Worm (Caenorhabditis elegans) whole organism, L2 larva: ENCODE measurements around the gene crn-4.

ENCODE experiments used
- aly-2 ChIP-seq: fragments of 150-350 bp; optimal IDR thresholded peaks from 2 replicates; lab custom pipeline; 2014; ENCODE audit warnings: missing biosample characterization, missing genetic modification characterization
- ceh-16 ChIP-seq: fragments of 150-350 bp; optimal IDR thresholded peaks from 2 replicates; lab custom pipeline; 2014; ENCODE audit warnings: missing biosample characterization, missing genetic modification characterization
- ceh-82 ChIP-seq: fragments of 150-350 bp; optimal IDR thresholded peaks from 2 replicates; lab custom pipeline; 2014; ENCODE audit warnings: missing biosample characterization, missing genetic modification characterization
- lin-13 ChIP-seq: fragments of 150-350 bp; optimal IDR thresholded peaks from 2 replicates; lab custom pipeline; 2014; ENCODE audit warnings: missing biosample characterization, missing genetic modification reagents, missing genetic modification characterization
- snpc-4 ChIP-seq: fragments of 150-350 bp; optimal IDR thresholded peaks from 2 replicates; lab custom pipeline; 2014; ENCODE audit warnings: missing biosample characterization, missing genetic modification characterization
- ztf-1 ChIP-seq: fragments of 200-800 bp; sonication (Bioruptor generic); conservative IDR thresholded peaks from 2 replicates; pipeline ENCODE4 v1.3.6; 2022; ENCODE audit warnings: missing genetic modification characterization, missing compliant biosample characterization
- ztf-11 ChIP-seq: sonication (generic microtip); optimal IDR thresholded peaks from 2 replicates; lab custom pipeline; 2017; ENCODE audit warnings: missing biosample characterization, missing genetic modification characterization

- TF ChIP-seq ceh-16 (tag; lab: Kevin White, UChicago) (no peak), lin-13 (GFP tag; lab: Kevin White, UChicago) (no peak), snpc-4 (tag; lab: Kevin White, UChicago) (no peak), ceh-82 (tag; lab: Kevin White, UChicago) (no peak), ztf-11 (tag; lab: Kevin White, UChicago) (no peak), ztf-1 (no peak), aly-2 (tag; lab: Kevin White, UChicago) (no peak)
Measured at ce11 chrX:2216242-2216641, 41.7 kb downstream of the crn-4 start.
